Worm (Caenorhabditis elegans) whole organism, young adult: ENCODE results near the gene B0454.26.
"Not testable (repeated sequence)": the region's sequence is repeated elsewhere in the genome, so short reads cannot be mapped to it uniquely, and the experiment has no call there.

Experiments
- F23B12.7 ChIP-seq: sonication (generic microtip); optimal IDR thresholded peaks from 2 replicates; lab custom pipeline; 2017; ENCODE audit warnings: missing genetic modification characterization, mild to moderate bottlenecking, missing compliant biosample characterization, antibody characterized with exemption, moderate library complexity; ENCODE audit not compliant: insufficient read depth
- F39B2.1 ChIP-seq: fragments of 200-800 bp; sonication (Bioruptor generic); IDR thresholded peaks from 2 replicates; pipeline ENCODE4 v1.3.6; 2022; ENCODE audit warnings: missing genetic modification reagents, missing genetic modification characterization, missing compliant biosample characterization
- Y53G8AR.9 ChIP-seq: fragments of 200-800 bp; sonication (Bioruptor generic); conservative IDR thresholded peaks from 2 replicates; pipeline ENCODE4 v1.3.6; 2022; ENCODE audit warnings: missing genetic modification reagents, missing genetic modification characterization, missing compliant biosample characterization
- Y95B8A.8 ChIP-seq: fragments of 200-800 bp; sonication (Bioruptor generic); IDR thresholded peaks from 2 replicates; pipeline ENCODE4 v1.3.6; 2022; ENCODE audit warnings: missing genetic modification reagents, missing genetic modification characterization, missing compliant biosample characterization
- cebp-1 ChIP-seq, 2 experiments: fragments of 200-800 bp in 1 of 2; sonication (Bioruptor generic) in 1 of 2; sonication (generic microtip) in 1 of 2; IDR thresholded peaks in 1 of 2; optimal IDR thresholded peaks in 1 of 2; 2 replicates each; pipeline versions ENCODE4 v1.3.6 to Lab custom; 2017 to 2022; ENCODE audit warnings: missing compliant biosample characterization in 2 of 2, missing genetic modification characterization in 2 of 2, mild to moderate bottlenecking in 1 of 2, missing genetic modification reagents in 1 of 2, moderate library complexity in 1 of 2
- ceh-100 ChIP-seq: fragments of 200-800 bp; sonication (Bioruptor generic); IDR thresholded peaks from 2 replicates; pipeline ENCODE4 v1.3.6; 2022; ENCODE audit warnings: missing genetic modification reagents, missing genetic modification characterization, missing compliant biosample characterization
- ceh-27 ChIP-seq: fragments of 200-800 bp; sonication (Bioruptor generic); optimal IDR thresholded peaks from 2 replicates; lab custom pipeline; 2018; ENCODE audit warnings: mild to moderate bottlenecking, missing genetic modification characterization, moderate library complexity, missing compliant biosample characterization
- ceh-40 ChIP-seq: fragments of 200-800 bp; sonication (Bioruptor generic); IDR thresholded peaks from 2 replicates; pipeline ENCODE4 v1.3.6; 2022; ENCODE audit warnings: missing genetic modification characterization, missing compliant biosample characterization
- dpff-1 ChIP-seq: sonication (generic microtip); optimal IDR thresholded peaks from 2 replicates; lab custom pipeline; 2017; ENCODE audit warnings: mild to moderate bottlenecking, missing genetic modification characterization, missing compliant biosample characterization
- egrh-3 ChIP-seq: fragments of 200-800 bp; sonication (Bioruptor generic); IDR thresholded peaks from 2 replicates; pipeline ENCODE4 v1.3.6; 2022; ENCODE audit warnings: missing genetic modification reagents, missing genetic modification characterization, missing compliant biosample characterization
- fkh-3 ChIP-seq: sonication (generic microtip); optimal IDR thresholded peaks from 2 replicates; lab custom pipeline; 2016; ENCODE audit warnings: mild to moderate bottlenecking, missing genetic modification characterization, missing compliant biosample characterization
- him-1 ChIP-seq: sonication (generic microtip); optimal IDR thresholded peaks from 2 replicates; lab custom pipeline; 2016; ENCODE audit warnings: missing genotype, missing genetic modification reagents, missing genetic modification characterization, missing compliant biosample characterization
- lag-1 ChIP-seq: fragments of 200-800 bp; sonication (Bioruptor generic); IDR thresholded peaks from 2 replicates; pipeline ENCODE4 v1.3.6; 2022; ENCODE audit warnings: missing genetic modification reagents, missing genetic modification characterization, missing compliant biosample characterization
- let-526 ChIP-seq: fragments of 200-800 bp; sonication (Bioruptor generic); IDR thresholded peaks from 2 replicates; pipeline ENCODE4 v1.3.6; 2022; ENCODE audit warnings: missing genetic modification reagents, missing genetic modification characterization, missing compliant biosample characterization
- let-607 ChIP-seq, 2 experiments: fragments of 200-800 bp in 1 of 2; sonication (Bioruptor generic) in 1 of 2; sonication (generic microtip) in 1 of 2; optimal IDR thresholded peaks; 2 replicates each; lab custom pipeline; 2016 to 2018; ENCODE audit warnings: mild to moderate bottlenecking in 2 of 2, missing compliant biosample characterization in 2 of 2, missing genetic modification characterization in 2 of 2, moderate library complexity in 2 of 2, missing genotype in 1 of 2
- lin-40 ChIP-seq: sonication (generic microtip); optimal IDR thresholded peaks from 2 replicates; lab custom pipeline; 2016; ENCODE audit warnings: missing genetic modification characterization, mild to moderate bottlenecking, missing compliant biosample characterization, missing genotype, missing genetic modification reagents
- madf-3 ChIP-seq: fragments of 200-800 bp; sonication (Bioruptor generic); IDR thresholded peaks from 2 replicates; pipeline ENCODE4 v1.3.6; 2022; ENCODE audit warnings: missing genetic modification reagents, missing genetic modification characterization, missing compliant biosample characterization
- madf-6 ChIP-seq: fragments of 200-800 bp; sonication (Bioruptor generic); IDR thresholded peaks from 2 replicates; pipeline ENCODE4 v1.3.6; 2022; ENCODE audit warnings: missing genetic modification reagents, missing genetic modification characterization, missing compliant biosample characterization
- mcd-1 ChIP-seq: fragments of 200-800 bp; sonication (Bioruptor generic); IDR thresholded peaks from 2 replicates; pipeline ENCODE4 v1.3.6; 2022; ENCODE audit warnings: missing genetic modification reagents, missing genetic modification characterization, missing compliant biosample characterization
- mes-4 ChIP-seq: sonication (generic microtip); optimal IDR thresholded peaks from 2 replicates; lab custom pipeline; 2016; ENCODE audit warnings: missing genotype, missing genetic modification characterization, missing compliant biosample characterization
- pbrm-1 ChIP-seq: fragments of 200-800 bp; sonication (Bioruptor generic); IDR thresholded peaks from 2 replicates; pipeline ENCODE4 v1.3.6; 2022; ENCODE audit warnings: missing genetic modification reagents, missing genetic modification characterization, missing compliant biosample characterization
- rpc-1 ChIP-seq, 2 experiments: fragments of 150-350 bp in 1 of 2; sonication (generic microtip) in 1 of 2; optimal IDR thresholded peaks; 2 replicates each; lab custom pipeline; 2014 to 2018; ENCODE audit warnings: missing biosample characterization in 1 of 2, missing genetic modification characterization in 1 of 2, missing genetic modification reagents in 1 of 2, missing genotype in 1 of 2
- tbx-9 ChIP-seq: sonication (generic microtip); optimal IDR thresholded peaks from 2 replicates; lab custom pipeline; 2016; ENCODE audit warnings: borderline replicate concordance, missing genetic modification characterization, inconsistent platforms, missing compliant biosample characterization
- unc-62 ChIP-seq: fragments of 150-350 bp; optimal IDR thresholded peaks from 2 replicates; lab custom pipeline; 2014; ENCODE audit warnings: missing biosample characterization, missing genetic modification reagents, missing genetic modification characterization
- xnd-1 ChIP-seq: sonication (generic microtip); optimal IDR thresholded peaks from 2 replicates; lab custom pipeline; 2016; ENCODE audit warnings: missing genotype, missing genetic modification reagents, missing genetic modification characterization, missing compliant biosample characterization
- zfh-2 ChIP-seq: fragments of 200-800 bp; sonication (Bioruptor generic); conservative IDR thresholded peaks from 2 replicates; pipeline ENCODE4 v1.3.6; 2022; ENCODE audit warnings: missing genetic modification reagents, missing genetic modification characterization, missing compliant biosample characterization
- ztf-22 ChIP-seq: fragments of 200-800 bp; sonication (Bioruptor generic); optimal IDR thresholded peaks from 2 replicates; lab custom pipeline; 2018; ENCODE audit warnings: mild to moderate bottlenecking, missing genetic modification characterization, moderate library complexity, missing compliant biosample characterization

Gene B0454.26

DNA sequence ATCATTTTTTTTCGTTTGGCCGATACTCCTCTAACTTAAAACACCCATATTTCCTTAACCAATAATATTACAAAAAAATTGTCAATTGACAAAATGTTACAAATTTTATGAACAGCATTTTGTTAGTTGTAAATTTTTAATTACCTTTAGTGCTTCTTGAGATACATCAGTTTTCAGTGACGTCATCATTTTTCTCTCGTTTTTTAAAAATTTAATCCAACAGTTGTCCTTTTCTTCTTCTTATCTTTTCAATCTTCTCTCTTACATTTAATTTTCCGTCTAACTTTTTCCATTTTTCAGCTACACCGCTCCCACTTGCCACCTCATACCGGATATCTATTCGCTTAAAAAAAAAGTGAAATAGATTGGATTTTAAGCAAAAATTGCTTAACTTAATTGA lies 41.6 kb downstream of the B0454.26 start, which contains the start of gene lido-8:
TSS of gene lido-8 (plus strand) at position 301 of the 400 bp plus-strand sequence.
- no peak for TF ChIP-seq Y95B8A.8 (GFP tag; lab: Robert Waterston, UW)
- TF ChIP-seq ztf-22 (GFP tag; lab: Kevin White, UChicago), result no peak
- TF ChIP-seq let-607 (tag; optimal IDR thresholded peaks at IDR 0.05; lab: Kevin White, UChicago), result no peak
- TF ChIP-seq Y53G8AR.9 (GFP tag; lab: Robert Waterston, UW), result no peak
- no peak for TF ChIP-seq let-526
- no peak for TF ChIP-seq ceh-40 (GFP tag; lab: Robert Waterston, UW)
- TF ChIP-seq dpff-1 (tag; lab: Kevin White, UChicago), result no peak
- TF ChIP-seq madf-6 (GFP tag; lab: Robert Waterston, UW), result no peak
- no peak for TF ChIP-seq tbx-9
- no peak for TF ChIP-seq lin-40
- TF ChIP-seq mes-4 (tag; lab: Kevin White, UChicago), result no peak
- TF ChIP-seq xnd-1, result no peak
- no peak for TF ChIP-seq unc-62 (GFP tag; lab: Kevin White, UChicago)
- TF ChIP-seq pbrm-1 (GFP tag; lab: Robert Waterston, UW), result no peak

DNA sequence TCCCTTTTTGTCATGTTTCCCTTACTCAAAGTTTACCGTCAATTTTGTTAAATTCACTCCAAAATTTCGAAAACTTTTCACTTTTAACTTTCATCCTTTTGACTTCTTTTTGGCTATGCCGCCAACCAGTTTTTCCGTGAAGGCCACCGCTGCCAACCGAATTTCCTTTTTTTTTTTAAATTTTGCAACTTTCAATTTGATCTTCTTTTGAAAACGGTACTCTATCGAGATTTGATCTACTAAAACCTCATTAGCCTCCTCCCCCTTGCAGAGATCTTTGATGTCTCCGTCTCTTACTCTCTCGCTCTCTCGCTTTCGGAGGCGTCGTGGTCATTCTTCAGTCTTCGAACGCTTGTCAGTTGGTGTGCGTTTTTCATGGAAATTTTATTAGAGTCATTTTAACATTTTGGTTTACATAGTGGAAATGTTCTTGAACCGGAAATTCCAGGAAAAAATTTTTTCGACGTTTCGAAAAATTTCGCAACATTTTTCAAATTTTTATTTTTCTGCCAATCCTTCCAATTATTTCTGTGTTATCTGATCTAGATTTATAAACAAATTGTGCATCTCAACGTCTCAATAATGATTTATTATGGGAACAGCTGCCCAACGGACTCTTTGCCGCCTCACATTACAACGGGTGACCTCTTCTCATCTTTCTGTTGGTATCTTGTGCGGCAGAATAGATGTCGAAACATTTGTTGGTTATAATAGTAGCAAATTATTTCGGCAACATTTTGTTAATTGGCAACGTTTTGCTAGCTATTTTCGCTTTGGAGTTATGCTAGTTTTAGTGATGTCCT lies 43.6 kb downstream of the B0454.26 start:
- TF ChIP-seq lag-1 (GFP tag; lab: Robert Waterston, UW) (no peak), cebp-1 (GFP tag; IDR thresholded peaks at IDR 0.05; lab: Robert Waterston, UW) (no peak), cebp-1 (tag; optimal IDR thresholded peaks at IDR 0.05; lab: Kevin White, UChicago) (peak; percentile 87), F23B12.7 (no peak)

DNA sequence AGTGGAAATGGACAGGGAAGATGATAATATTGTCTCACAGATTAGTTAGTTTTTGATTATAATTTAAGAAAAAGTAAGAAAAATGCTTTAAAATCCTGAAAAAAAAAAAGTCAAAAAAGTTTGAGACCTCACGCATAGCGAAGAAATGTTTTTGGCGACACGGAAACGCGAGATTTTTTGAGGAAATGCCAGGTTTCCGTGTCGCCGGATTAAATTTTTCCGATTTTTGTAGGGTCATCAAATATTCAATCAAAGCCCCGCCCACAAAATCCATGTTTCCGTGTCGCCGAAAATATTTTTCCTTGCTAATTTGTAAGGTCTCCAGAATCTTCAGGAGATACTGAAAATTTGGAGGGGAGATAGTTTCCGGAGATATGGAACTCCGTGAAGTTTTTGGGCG lies 46.1 kb downstream of the B0454.26 start:
- TF ChIP-seq F39B2.1 (GFP tag; lab: Robert Waterston, UW) (no peak), madf-3 (GFP tag; lab: Robert Waterston, UW) (0 out of 2 replicates have a peak, but pooled peaks have one; percentile 48), ceh-100 (GFP tag; lab: Robert Waterston, UW) (peak; percentile 39)

DNA sequence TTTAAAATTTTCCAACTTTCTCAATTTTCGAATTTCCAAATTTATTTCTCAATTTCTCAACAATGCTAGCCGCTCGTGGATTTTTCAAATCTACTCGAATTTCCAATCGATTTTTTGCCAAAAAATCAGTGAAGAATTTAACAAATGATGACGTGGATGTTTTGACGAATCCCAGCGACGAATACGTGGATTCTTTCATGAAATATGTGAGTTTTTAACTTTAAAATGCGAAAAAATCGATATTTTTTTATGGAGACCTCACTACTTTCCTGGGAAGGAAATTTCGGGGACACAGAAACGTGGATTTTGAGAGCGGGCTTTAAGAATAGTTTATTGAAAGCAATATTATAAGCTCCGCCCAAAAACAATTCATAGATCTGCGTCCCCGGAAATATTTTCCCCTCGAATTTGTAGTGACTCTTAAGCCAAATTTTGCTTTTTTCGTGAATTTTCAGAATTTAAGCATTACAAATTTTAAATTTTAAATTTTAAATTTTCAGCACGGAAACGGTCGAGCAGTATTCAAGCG lies 46.7 kb downstream of the B0454.26 start, which contains the start of gene K08A2.2:
TSS of gene K08A2.2 (plus strand) at position 51 of the 529 bp plus-strand sequence.
- TF ChIP-seq ceh-27 (GFP tag; lab: Kevin White, UChicago) (peak; percentile 13), him-1 (tag; lab: Kevin White, UChicago) (peak; percentile 22), madf-3 (GFP tag; lab: Robert Waterston, UW) (no peak), ceh-100 (GFP tag; lab: Robert Waterston, UW) (peak; percentile 91)
- TF ChIP-seq, all 124 proteins: peak for 3

DNA sequence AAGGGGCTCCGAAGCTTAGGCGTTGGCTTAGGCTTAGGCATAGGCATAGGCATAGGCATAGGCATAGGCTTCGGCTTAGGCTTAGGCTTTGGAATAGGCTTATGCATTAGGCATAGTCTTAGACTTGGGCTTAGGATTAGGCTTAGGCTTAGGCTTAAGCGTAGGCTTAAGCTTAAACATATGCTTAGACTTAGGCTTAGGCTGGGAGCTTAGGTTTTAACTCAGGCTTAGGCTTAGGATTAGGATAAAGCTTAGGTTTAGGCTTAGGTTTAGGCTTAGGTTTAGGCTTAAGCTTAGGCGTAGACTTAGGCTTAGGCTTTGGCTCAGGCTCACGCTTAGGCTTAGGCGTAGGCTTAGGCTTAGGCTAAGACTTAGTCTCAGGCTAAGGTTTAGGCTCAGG lies 48.3 kb downstream of the B0454.26 start:
- TF ChIP-seq fkh-3 (tag; lab: Kevin White, UChicago) (no peak), ceh-100 (GFP tag; lab: Robert Waterston, UW) (no peak), Y53G8AR.9 (GFP tag; lab: Robert Waterston, UW) (0 out of 2 replicates have a peak, but pooled peaks have one; percentile 28)

DNA sequence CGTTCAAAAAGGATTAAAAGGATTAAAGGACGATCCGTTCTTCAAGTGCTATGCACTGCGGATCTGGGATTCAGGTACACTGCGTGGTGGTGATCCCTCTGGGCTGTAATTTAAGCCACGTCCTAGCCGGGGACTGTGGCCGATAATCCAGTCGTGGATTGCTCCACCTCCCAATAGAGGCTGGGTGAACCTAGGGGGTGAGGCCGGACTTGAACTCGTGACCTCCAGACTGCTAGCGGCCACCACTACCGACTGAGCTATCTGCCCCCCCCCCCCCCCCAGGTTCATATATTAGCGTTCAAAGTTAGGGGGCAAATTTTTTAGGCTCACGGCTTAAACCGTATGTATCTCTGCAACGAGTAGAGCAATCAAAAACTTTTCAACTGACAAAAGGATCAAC lies 49.3 kb downstream of the B0454.26 start:
- 0 out of 2 replicates have a peak, but pooled peaks have one; percentile 15 for TF ChIP-seq zfh-2 (GFP tag; lab: Robert Waterston, UW)
- TF ChIP-seq ceh-100 (GFP tag; lab: Robert Waterston, UW), result 0 out of 2 replicates have a peak, but pooled peaks have one; percentile 14
- TF ChIP-seq mcd-1 (GFP tag; lab: Robert Waterston, UW), result peak; percentile 16; the same call in 1 of the 2 replicates
- peak; percentile 58; the same call in 1 of the 2 replicates for TF ChIP-seq egrh-3 (GFP tag; lab: Robert Waterston, UW)
- not testable (repeated sequence) for TF ChIP-seq rpc-1 (optimal IDR thresholded peaks at IDR 0.05; lab: Kevin White, UChicago)
- peak; percentile 40 for TF ChIP-seq rpc-1 (tag; optimal IDR thresholded peaks at IDR 0.05; lab: Kevin White, UChicago)
